Fruit fly (Drosophila melanogaster): ENCODE data around the gene Sec71.

The Sec71 gene

DNA sequence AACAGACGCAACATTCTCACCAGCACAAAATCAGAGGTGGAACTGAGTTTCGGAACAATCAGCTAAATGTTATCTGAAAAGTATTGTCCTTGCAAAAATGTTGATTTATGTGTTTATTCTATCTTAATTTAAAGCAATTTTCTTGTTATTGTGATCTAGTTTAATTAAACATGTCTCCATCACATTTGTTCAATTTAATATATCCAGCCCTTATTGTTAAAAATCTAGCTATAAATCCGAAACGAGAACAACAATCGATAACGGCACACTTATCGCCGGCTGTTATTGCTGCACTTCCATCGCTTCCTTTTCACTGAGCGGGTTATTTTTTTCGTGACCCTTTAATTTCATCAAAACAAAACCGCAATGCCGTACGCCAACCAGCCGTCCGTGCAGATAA lies 39.7 kb downstream of the Sec71 start, which contains the start of the genes GatC, PolG2 and Polr2C (continued):
- TF ChIP-seq CG10209 (GFP tag; optimal IDR thresholded peaks at IDR 0.05) (no peak), pzg (GFP tag; optimal IDR thresholded peaks at IDR 0.05) (peak; percentile 72), Elba2 (GFP tag; optimal IDR thresholded peaks at IDR 0.05) (peak; percentile 67), Ssrp (tag; optimal IDR thresholded peaks at IDR 0.05) (peak; percentile 35), danr (GFP tag; IDR thresholded peaks at IDR 0.05) (no peak), tx (GFP tag; optimal IDR thresholded peaks at IDR 0.05) (peak; percentile 23), CG6175 (GFP tag; IDR thresholded peaks at IDR 0.05) (no peak), CG4707 (GFP tag; optimal IDR thresholded peaks at IDR 0.05) (no peak), stc (GFP tag; IDR thresholded peaks at IDR 0.05) (no peak), vnd (GFP tag; IDR thresholded peaks at IDR 0.05; ENCODE audit: partially characterized antibody) (peak; percentile 82), Mad (GFP tag; optimal IDR thresholded peaks at IDR 0.05) (no peak), trh (GFP tag; optimal IDR thresholded peaks at IDR 0.05) (no peak), CG18619 (GFP tag; optimal IDR thresholded peaks at IDR 0.05) (no peak), tna (GFP tag; IDR thresholded peaks at IDR 0.05; ENCODE audit: partially characterized antibody) (peak; percentile 90), usp (GFP tag; optimal IDR thresholded peaks at IDR 0.05) (no peak), H15 (GFP tag; IDR thresholded peaks at IDR 0.05) (no peak), Six4 (GFP tag; optimal IDR thresholded peaks at IDR 0.05) (no peak), Abd-B (GFP tag; optimal IDR thresholded peaks at IDR 0.05) (peak; percentile 36), disco-r (GFP tag; optimal IDR thresholded peaks at IDR 0.05) (no peak), dan (GFP tag; IDR thresholded peaks at IDR 0.05) (no peak), CG10654 (GFP tag; optimal IDR thresholded peaks at IDR 0.05) (no peak), CG10543 (GFP tag; optimal IDR thresholded peaks at IDR 0.05) (no peak), rib (GFP tag; IDR thresholded peaks at IDR 0.05) (no peak), Ada2b (GFP tag; IDR thresholded peaks at IDR 0.05) (peak; percentile 48; the same call in 1 of the 2 replicates), CG15269 (tag; optimal IDR thresholded peaks at IDR 0.05) (no peak), CG8089 (GFP tag; optimal IDR thresholded peaks at IDR 0.05) (peak; percentile 12), CG6272 (GFP tag; IDR thresholded peaks at IDR 0.05) (no peak), CG17612 (GFP tag; IDR thresholded peaks at IDR 0.05) (no peak), bsh (GFP tag; optimal IDR thresholded peaks at IDR 0.05) (peak in 1 of 2 experiments; percentile 23), CTCF (GFP tag; optimal IDR thresholded peaks at IDR 0.05) (no peak), CG11456 (GFP tag; IDR thresholded peaks at IDR 0.05) (0 out of 3 replicates have a peak, but pooled peaks have one; percentile 47), CG3281 (GFP tag; optimal IDR thresholded peaks at IDR 0.05) (no peak), Fer3 (tag; optimal IDR thresholded peaks at IDR 0.05) (no peak), CG17186 (GFP tag; optimal IDR thresholded peaks at IDR 0.05) (peak; percentile 63), bowl (GFP tag; IDR thresholded peaks at IDR 0.05) (0 out of 2 replicates have a peak, but pooled peaks have one; percentile 4), CG5953 (GFP tag; IDR thresholded peaks at IDR 0.05) (no peak), slp2 (GFP tag; optimal IDR thresholded peaks at IDR 0.05) (no peak), mld (GFP tag; IDR thresholded peaks at IDR 0.05; ENCODE audit: partially characterized antibody) (peak; percentile 78; the same call in 2 of the 3 replicates), yki (optimal IDR thresholded peaks at IDR 0.05) (no peak), CG13424 (tag; optimal IDR thresholded peaks at IDR 0.05) (peak; percentile 43), caup (GFP tag; optimal IDR thresholded peaks at IDR 0.05; ENCODE audit: severe bottlenecking) (no peak), CG14667 (GFP tag; IDR thresholded peaks at IDR 0.05) (no peak), MBD-R2 (GFP tag; IDR thresholded peaks at IDR 0.05) (peak; percentile 82), gro (GFP tag; optimal IDR thresholded peaks at IDR 0.05) (peak; percentile 13), Dek (tag; optimal IDR thresholded peaks at IDR 0.05) (no peak), CG10565 (GFP tag; optimal IDR thresholded peaks at IDR 0.05) (no peak), dimm (GFP tag; IDR thresholded peaks at IDR 0.05) (no peak), CG11398 (GFP tag; optimal IDR thresholded peaks at IDR 0.05) (no peak), Stat92E (GFP tag; optimal IDR thresholded peaks at IDR 0.05) (peak in 1 of 3 experiments; percentile 52), CG1832 (GFP tag; optimal IDR thresholded peaks at IDR 0.05) (no peak), CG8388 (GFP tag; optimal IDR thresholded peaks at IDR 0.05) (peak; percentile 50), croc (GFP tag; conservative IDR thresholded peaks at IDR 0.05) (no peak)

Data from whole organism, embryonic.